Worm (Caenorhabditis elegans): ENCODE results near the gene bet-2.

DNA sequence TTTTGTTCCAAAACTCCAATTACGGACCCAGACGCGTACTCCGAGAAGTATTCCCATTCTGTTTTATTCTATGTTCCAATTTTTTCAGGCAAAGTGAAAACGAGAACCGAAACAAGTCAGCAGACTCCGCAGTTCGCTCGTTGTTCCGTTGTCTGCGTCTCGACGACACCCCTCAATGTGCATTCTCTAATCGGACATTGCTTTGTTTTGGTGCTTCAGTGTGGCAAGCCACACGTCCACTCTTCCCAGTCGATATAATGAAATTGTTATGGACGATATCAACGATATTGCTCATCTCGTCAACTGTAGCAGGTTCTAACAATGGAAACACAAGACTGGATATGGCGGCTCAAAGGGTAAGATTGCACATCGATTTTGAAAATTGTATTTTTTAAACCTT is 7.8 kb downstream of the bet-2 start, which contains the start of gene nhx-5:
- TF ChIP-seq W03F9.2 (tag; optimal IDR thresholded peaks at IDR 0.05) (no peak), him-1 (tag; optimal IDR thresholded peaks at IDR 0.05) (no peak), dao-5 (tag; optimal IDR thresholded peaks at IDR 0.05) (no peak)

Data from whole organism, L4/young adult.